Fruit fly (Drosophila melanogaster) Kc167 (cell line): Measurements from ENCODE around the gene mRpL19.

ENCODE experiments used
- h ChIP-seq: fragments of >200 bp; optimal IDR thresholded peaks from 3 replicates; lab custom pipeline; 2018; ENCODE audit warnings: missing external identifiers
- insv ChIP-seq: fragments of >200 bp; optimal IDR thresholded peaks from 3 replicates; lab custom pipeline; 2018; ENCODE audit warnings: missing external identifiers
- psq ChIP-seq: fragments of >200 bp; optimal IDR thresholded peaks from 2 replicates; lab custom pipeline; 2017; ENCODE audit warnings: missing external identifiers
- ttk ChIP-seq: sonication (Bioruptor generic); optimal IDR thresholded peaks from 2 replicates; lab custom pipeline; 2017; ENCODE audit warnings: missing external identifiers

dm6 chr3R:8718898-8719297, 45.0 kb downstream of the mRpL19 start, which contains the start of gene CG11760:
- TF ChIP-seq psq (lab: Kevin White, UChicago): no peak
- no peak for TF ChIP-seq ttk
- no peak for TF ChIP-seq h (lab: Kevin White, UChicago)
- TF ChIP-seq insv (lab: Kevin White, UChicago): no peak
